Worm (Caenorhabditis elegans): ENCODE data around the gene eif-2Bepsilon.

DNA sequence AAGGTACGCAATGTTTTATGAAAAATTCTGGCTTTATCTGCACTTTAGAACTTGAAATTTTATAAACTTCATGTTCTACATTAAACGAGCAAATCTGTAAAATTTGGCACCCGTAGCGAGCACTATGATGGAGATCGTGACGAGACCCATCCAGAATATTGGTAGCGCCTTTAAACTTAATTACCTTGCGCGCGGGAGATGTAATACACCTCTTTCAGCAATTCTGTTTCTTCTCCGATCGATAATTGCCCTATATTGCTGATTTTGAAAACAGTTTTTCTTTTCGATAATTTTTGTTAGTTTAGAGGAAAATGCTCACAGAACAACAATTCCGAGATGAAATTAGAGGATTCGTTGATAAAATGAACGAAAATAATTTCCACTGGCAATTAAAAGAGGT is 2.8 kb upstream of the eif-2Bepsilon start, which contains the start of gene atg-10:
- no peak for TF ChIP-seq daf-12 (tag; optimal IDR thresholded peaks at IDR 0.05)
- TF ChIP-seq snpc-4 (tag; optimal IDR thresholded peaks at IDR 0.05): no peak
- no peak for TF ChIP-seq fkh-10 (GFP tag; optimal IDR thresholded peaks at IDR 0.05)

Data from whole organism, L3 larva.